Fruit fly (Drosophila melanogaster): ENCODE data around the gene CG46306.

The CG46306 gene

dm6 chrX:16837588-16838178 is 2.4 kb upstream of the CG46306 start:
- TF ChIP-seq CG34376 (GFP tag; optimal IDR thresholded peaks at IDR 0.05) (peak; percentile 12), Taf1 (GFP tag; IDR thresholded peaks at IDR 0.05) (0 out of 2 replicates have a peak, but pooled peaks have one; percentile 18), CG15479 (GFP tag; optimal IDR thresholded peaks at IDR 0.05) (no peak), CG12236 (GFP tag; optimal IDR thresholded peaks at IDR 0.05) (no peak), nom (GFP tag; optimal IDR thresholded peaks at IDR 0.05) (no peak), ac (GFP tag; optimal IDR thresholded peaks at IDR 0.05) (no peak), CG11456 (GFP tag; IDR thresholded peaks at IDR 0.05) (no peak), Scr (GFP tag; IDR thresholded peaks at IDR 0.05; ENCODE audit: partially characterized antibody) (no peak), CG18764 (GFP tag; optimal IDR thresholded peaks at IDR 0.05) (no peak), Med (GFP tag) (peak; percentile 53), CG4730 (GFP tag; IDR thresholded peaks at IDR 0.05) (no peak), usp (GFP tag; optimal IDR thresholded peaks at IDR 0.05) (no peak), stc (GFP tag; IDR thresholded peaks at IDR 0.05) (no peak), Awh (GFP tag; IDR thresholded peaks at IDR 0.05) (no peak), CG7372 (GFP tag; IDR thresholded peaks at IDR 0.05) (no peak), CoRest (tag; optimal IDR thresholded peaks at IDR 0.05) (no peak), CG17359 (tag; optimal IDR thresholded peaks at IDR 0.05) (no peak), repo (GFP tag; optimal IDR thresholded peaks at IDR 0.05) (no peak), nmo (GFP tag; optimal IDR thresholded peaks at IDR 0.05) (no peak), shn (GFP tag; optimal IDR thresholded peaks at IDR 0.05) (no peak), lov (optimal IDR thresholded peaks at IDR 0.05) (no peak), lov (GFP tag; IDR thresholded peaks at IDR 0.05) (no peak), chn (GFP tag; optimal IDR thresholded peaks at IDR 0.05) (no peak), CG8765 (GFP tag; IDR thresholded peaks at IDR 0.05) (no peak), CG13894 (tag; optimal IDR thresholded peaks at IDR 0.05) (peak; percentile 79), CG15514 (GFP tag; optimal IDR thresholded peaks at IDR 0.05) (peak; percentile 1), CG9609 (GFP tag; optimal IDR thresholded peaks at IDR 0.05) (no peak), scrt (GFP tag; optimal IDR thresholded peaks at IDR 0.05) (no peak), CG12769 (tag; optimal IDR thresholded peaks at IDR 0.05) (peak; percentile 34), br (optimal IDR thresholded peaks at IDR 0.05) (no peak), dan (GFP tag; IDR thresholded peaks at IDR 0.05) (no peak), lola (GFP tag; optimal IDR thresholded peaks at IDR 0.05) (no peak), bbx (GFP tag; IDR thresholded peaks at IDR 0.05; ENCODE audit: partially characterized antibody) (no peak), grau (tag; optimal IDR thresholded peaks at IDR 0.05) (no peak), Ssrp (tag; optimal IDR thresholded peaks at IDR 0.05) (no peak), CG9797 (GFP tag; optimal IDR thresholded peaks at IDR 0.05) (no peak), tna (GFP tag; IDR thresholded peaks at IDR 0.05; ENCODE audit: partially characterized antibody) (peak; percentile 45; the same call in 1 of the 2 replicates), ERR (GFP tag; optimal IDR thresholded peaks at IDR 0.05) (no peak), emc (GFP tag; optimal IDR thresholded peaks at IDR 0.05) (no peak), en (GFP tag; optimal IDR thresholded peaks at IDR 0.05) (no peak), CG9932 (GFP tag; IDR thresholded peaks at IDR 0.05) (no peak), sens (GFP tag) (peak; percentile 31), sc (optimal IDR thresholded peaks at IDR 0.05) (no peak), sc (GFP tag; optimal IDR thresholded peaks at IDR 0.05) (no peak), mirr (GFP tag; optimal IDR thresholded peaks at IDR 0.05) (peak; percentile 5), wek (GFP tag; optimal IDR thresholded peaks at IDR 0.05) (no peak), D19B (GFP tag; optimal IDR thresholded peaks at IDR 0.05) (peak; percentile 63), sug (tag; optimal IDR thresholded peaks at IDR 0.05) (peak; percentile 42), CG7928 (GFP tag; optimal IDR thresholded peaks at IDR 0.05) (no peak), Eip74EF (GFP tag; optimal IDR thresholded peaks at IDR 0.05) (no peak), CG17612 (GFP tag; IDR thresholded peaks at IDR 0.05) (no peak)

Data from whole organism, embryonic.